Fruit fly (Drosophila melanogaster): ENCODE measurements around the gene CG31103.

DNA sequence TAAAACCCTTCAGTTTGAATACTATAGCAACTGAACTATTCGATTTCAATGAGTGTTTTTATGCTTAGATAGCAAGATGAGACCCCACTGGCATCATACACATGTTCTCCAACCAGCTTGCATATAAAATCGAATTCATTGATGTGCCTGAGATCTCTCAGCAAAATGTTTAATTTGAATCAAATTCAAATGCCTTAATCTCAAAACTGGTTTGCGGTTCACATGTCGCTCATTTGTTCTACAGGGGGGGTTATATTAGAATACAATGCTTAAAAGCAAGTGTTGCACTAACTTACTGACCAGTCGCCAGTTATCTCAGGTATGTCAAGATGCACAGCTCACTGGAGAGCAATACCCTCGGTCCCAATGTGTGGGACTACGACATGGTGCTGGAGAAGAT lies at the start of gene CG31103:
- TF ChIP-seq psq (optimal IDR thresholded peaks at IDR 0.05) (no peak), pan (optimal IDR thresholded peaks at IDR 0.05) (no peak), EcR (GFP tag; optimal IDR thresholded peaks at IDR 0.05) (no peak), Dll (optimal IDR thresholded peaks at IDR 0.05) (no peak), usp (GFP tag; optimal IDR thresholded peaks at IDR 0.05) (no peak), CG8478 (optimal IDR thresholded peaks at IDR 0.05) (no peak)
